Worm (Caenorhabditis elegans) whole organism, L4 larva: ENCODE data around the gene Y48A5A.1.
A peak's percentile ranks its signal among the peaks of the same experiment; 100 is the strongest.

Source experiments
- F37D6.2 ChIP-seq: sonication (generic microtip); optimal IDR thresholded peaks from 2 replicates; lab custom pipeline; 2016; ENCODE audit warnings: mild to moderate bottlenecking, missing genetic modification characterization, missing compliant biosample characterization
- T20F7.1 ChIP-seq: fragments of 200-800 bp; sonication (Bioruptor generic); optimal IDR thresholded peaks from 2 replicates; lab custom pipeline; 2018; ENCODE audit warnings: mild to moderate bottlenecking, missing genetic modification characterization, missing compliant biosample characterization
- Y48G9A.11 ChIP-seq: fragments of 200-800 bp; sonication (Bioruptor generic); IDR thresholded peaks from 2 replicates; pipeline ENCODE4 v1.3.6; 2022; ENCODE audit warnings: missing genetic modification reagents, missing genetic modification characterization, missing compliant biosample characterization
- Y5F2A.4 ChIP-seq: fragments of 200-800 bp; sonication (Bioruptor generic); optimal IDR thresholded peaks from 2 replicates; lab custom pipeline; 2018; ENCODE audit warnings: mild to moderate bottlenecking, missing genetic modification characterization, missing compliant biosample characterization
- aha-1 ChIP-seq: fragments of 150-350 bp; peaks from one replicate; lab custom pipeline; 2014; ENCODE audit warnings: missing biosample characterization, missing genetic modification characterization
- ama-1 ChIP-seq: fragments of 150-350 bp; optimal IDR thresholded peaks from 2 replicates; lab custom pipeline; 2014; ENCODE audit warnings: inconsistent platforms, mixed read lengths
- arid-1 ChIP-seq: fragments of 200-800 bp; sonication (Bioruptor generic); conservative IDR thresholded peaks from 2 replicates; pipeline ENCODE4 v1.3.6; 2022; ENCODE audit warnings: missing genetic modification reagents, missing genetic modification characterization, missing compliant biosample characterization
- ceh-28 ChIP-seq: fragments of 150-350 bp; optimal IDR thresholded peaks from 2 replicates; lab custom pipeline; 2014; ENCODE audit warnings: missing biosample characterization, missing genetic modification reagents, missing genetic modification characterization
- ceh-82 ChIP-seq: sonication (generic microtip); optimal IDR thresholded peaks from 2 replicates; lab custom pipeline; 2017; ENCODE audit warnings: missing biosample characterization, missing genetic modification characterization
- daf-16 ChIP-seq, 3 experiments: sonication (generic microtip); optimal IDR thresholded peaks; 2 replicates each; lab custom pipeline; 2016 to 2017; ENCODE audit warnings: missing genetic modification characterization in 3 of 3, missing genetic modification reagents in 3 of 3, mild to moderate bottlenecking in 2 of 3, missing compliant biosample characterization in 2 of 3, missing biosample characterization in 1 of 3, moderate library complexity in 1 of 3
- dpl-1 ChIP-seq: fragments of 150-350 bp; optimal IDR thresholded peaks from 2 replicates; lab custom pipeline; 2014; ENCODE audit warnings: missing biosample characterization, missing genetic modification reagents, missing genetic modification characterization
- duxl-1 ChIP-seq: sonication (generic microtip); optimal IDR thresholded peaks from 2 replicates; lab custom pipeline; 2016; ENCODE audit warnings: mild to moderate bottlenecking, missing genetic modification characterization, moderate library complexity, missing compliant biosample characterization; ENCODE audit not compliant: poor library complexity
- dve-1 ChIP-seq: sonication (generic microtip); optimal IDR thresholded peaks from 2 replicates; lab custom pipeline; 2017; ENCODE audit warnings: antibody characterized with exemption, mild to moderate bottlenecking, missing genetic modification characterization, missing compliant biosample characterization; ENCODE audit not compliant: insufficient read depth
- fkh-10 ChIP-seq: fragments of 150-350 bp; optimal IDR thresholded peaks from 2 replicates; lab custom pipeline; 2014; ENCODE audit warnings: missing biosample characterization, missing genetic modification reagents, missing genetic modification characterization
- lim-7 ChIP-seq: fragments of 200-800 bp; sonication (Bioruptor generic); IDR thresholded peaks from 2 replicates; pipeline ENCODE4 v1.3.6; 2022; ENCODE audit warnings: missing genetic modification characterization, missing compliant biosample characterization
- lin-13 ChIP-seq: fragments of 150-350 bp; optimal IDR thresholded peaks from 2 replicates; lab custom pipeline; 2014; ENCODE audit warnings: missing biosample characterization, missing genetic modification reagents, missing genetic modification characterization
- lin-15B ChIP-seq: fragments of 150-350 bp; sonication (generic microtip); optimal IDR thresholded peaks from 3 replicates; lab custom pipeline; 2014; ENCODE audit warnings: missing biosample characterization, missing genetic modification characterization
- lin-29 ChIP-seq: fragments of 200-800 bp; sonication (Bioruptor generic); IDR thresholded peaks from 2 replicates; pipeline ENCODE4 v1.3.6; 2022; ENCODE audit warnings: missing genetic modification reagents, missing genetic modification characterization, missing compliant biosample characterization
- lin-38 ChIP-seq: fragments of 200-800 bp; sonication (Bioruptor generic); IDR thresholded peaks from 2 replicates; pipeline ENCODE4 v1.3.6; 2022; ENCODE audit warnings: missing genetic modification reagents, missing genetic modification characterization, missing compliant biosample characterization
- lin-39 ChIP-seq: fragments of 150-350 bp; optimal IDR thresholded peaks from 2 replicates; lab custom pipeline; 2014; ENCODE audit warnings: missing biosample characterization, missing genetic modification reagents, missing genetic modification characterization
- lir-3 ChIP-seq: sonication (generic microtip); optimal IDR thresholded peaks from 2 replicates; lab custom pipeline; 2016; ENCODE audit warnings: mild to moderate bottlenecking, missing genetic modification characterization, missing compliant biosample characterization
- lsy-2 ChIP-seq, 2 experiments: fragments of 150-350 bp in 1 of 2; sonication (generic microtip) in 1 of 2; optimal IDR thresholded peaks; 2 replicates each; lab custom pipeline; 2014 to 2017; ENCODE audit warnings: missing biosample characterization in 2 of 2, missing genetic modification characterization in 2 of 2
- madf-9 ChIP-seq: fragments of 200-800 bp; sonication (Bioruptor generic); conservative IDR thresholded peaks from 2 replicates; pipeline ENCODE4 v1.3.6; 2022; ENCODE audit warnings: missing genetic modification reagents, missing genetic modification characterization, missing compliant biosample characterization
- mep-1 ChIP-seq: fragments of 150-350 bp; sonication (generic microtip); optimal IDR thresholded peaks from 3 replicates; lab custom pipeline; 2014; ENCODE audit warnings: missing biosample characterization, missing genetic modification characterization
- mes-2 ChIP-seq: sonication (generic microtip); optimal IDR thresholded peaks from 2 replicates; lab custom pipeline; 2016; ENCODE audit warnings: missing genotype, mild to moderate bottlenecking, missing genetic modification characterization, missing compliant biosample characterization; ENCODE audit not compliant: poor library complexity, severe bottlenecking
- mxl-2 ChIP-seq: fragments of 200-800 bp; sonication (Bioruptor generic); conservative IDR thresholded peaks from 2 replicates; pipeline ENCODE4 v1.3.6; 2022; ENCODE audit warnings: missing genetic modification reagents, missing genetic modification characterization, missing compliant biosample characterization
- mxl-3 ChIP-seq: fragments of 200-800 bp; sonication (Bioruptor generic); optimal IDR thresholded peaks from 2 replicates; lab custom pipeline; 2018; ENCODE audit warnings: mild to moderate bottlenecking, missing genetic modification characterization, missing compliant biosample characterization
- nhr-10 ChIP-seq: fragments of 150-350 bp; optimal IDR thresholded peaks from 2 replicates; lab custom pipeline; 2014; ENCODE audit warnings: missing biosample characterization, missing genetic modification characterization
- nhr-102 ChIP-seq: sonication (generic microtip); optimal IDR thresholded peaks from 2 replicates; lab custom pipeline; 2016; ENCODE audit warnings: mild to moderate bottlenecking, missing genetic modification characterization, moderate library complexity, missing compliant biosample characterization
- nhr-237 ChIP-seq: sonication (generic microtip); optimal IDR thresholded peaks from 2 replicates; lab custom pipeline; 2017; ENCODE audit warnings: missing biosample characterization, missing genetic modification characterization
- nhr-42 ChIP-seq: fragments of 200-800 bp; sonication (Bioruptor generic); IDR thresholded peaks from 2 replicates; pipeline ENCODE4 v1.3.6; 2022; ENCODE audit warnings: missing genetic modification characterization, missing compliant biosample characterization
- nhr-48 ChIP-seq: sonication (generic microtip); optimal IDR thresholded peaks from 2 replicates; lab custom pipeline; 2016; ENCODE audit warnings: mild to moderate bottlenecking, missing genetic modification characterization, missing compliant biosample characterization
- pqm-1 ChIP-seq: sonication (generic microtip); optimal IDR thresholded peaks from 2 replicates; lab custom pipeline; 2017; ENCODE audit warnings: missing biosample characterization, missing genetic modification characterization
- rbr-2 ChIP-seq: sonication (generic microtip); optimal IDR thresholded peaks from 2 replicates; lab custom pipeline; 2016; ENCODE audit warnings: missing genotype, missing genetic modification characterization, missing compliant biosample characterization
- sdz-12 ChIP-seq: fragments of 200-800 bp; sonication (Bioruptor generic); optimal IDR thresholded peaks from 2 replicates; lab custom pipeline; 2018; ENCODE audit warnings: mild to moderate bottlenecking, missing genetic modification characterization, missing compliant biosample characterization
- skn-1 ChIP-seq: fragments of 150-350 bp; optimal IDR thresholded peaks from 2 replicates; lab custom pipeline; 2014; ENCODE audit warnings: missing biosample characterization, missing genetic modification characterization
- snpc-1.2 ChIP-seq: fragments of 200-800 bp; sonication (Bioruptor generic); IDR thresholded peaks from 2 replicates; pipeline ENCODE4 v1.3.6; 2022; ENCODE audit warnings: missing genetic modification reagents, missing genetic modification characterization, missing compliant biosample characterization
- snpc-4 ChIP-seq: fragments of 150-350 bp; optimal IDR thresholded peaks from 2 replicates; lab custom pipeline; 2014; ENCODE audit warnings: missing biosample characterization, missing genetic modification characterization
- spr-1 ChIP-seq: sonication (generic microtip); optimal IDR thresholded peaks from 2 replicates; lab custom pipeline; 2016; ENCODE audit warnings: mild to moderate bottlenecking, missing genetic modification characterization, missing compliant biosample characterization
- unc-130 ChIP-seq: sonication (generic microtip); optimal IDR thresholded peaks from 2 replicates; lab custom pipeline; 2016; ENCODE audit warnings: missing genetic modification reagents, missing genetic modification characterization, missing compliant biosample characterization
- unc-62 ChIP-seq, 3 experiments: fragments of 150-350 bp in 1 of 3; sonication (generic microtip); optimal IDR thresholded peaks in 2 of 3; peaks in 1 of 3; 1 replicate in 1 of 3; 2 replicates in 2 of 3; lab custom pipeline; 2014 to 2017; ENCODE audit warnings: missing biosample characterization in 3 of 3, missing genetic modification characterization in 3 of 3, missing genetic modification reagents in 3 of 3, missing genotype in 1 of 3
- zip-2 ChIP-seq: fragments of 150-350 bp; optimal IDR thresholded peaks from 2 replicates; lab custom pipeline; 2014; ENCODE audit warnings: missing biosample characterization, missing genetic modification characterization

Gene Y48A5A.1

ce11 chrIV:1953132-1953629 is 12.1 kb upstream of the Y48A5A.1 start, which contains the start of gene F52C12.2:
F52C12.2 (plus strand) TSS chrIV:1953579.
- no peak for TF ChIP-seq nhr-42
- TF ChIP-seq spr-1 (tag; lab: Kevin White, UChicago) = no peak
- TF ChIP-seq lim-7 (GFP tag; lab: Robert Waterston, UW) = no peak
- no peak for TF ChIP-seq nhr-48 (tag; lab: Kevin White, UChicago)
- no peak for TF ChIP-seq ceh-82 (tag; lab: Kevin White, UChicago)
- TF ChIP-seq unc-62 (GFP tag; optimal IDR thresholded peaks at IDR 0.05 in 1 of 2; lab: Kevin White, UChicago) = peak in 1 of 2 experiments; percentile 39
- TF ChIP-seq unc-62 (tag; optimal IDR thresholded peaks at IDR 0.05; lab: Kevin White, UChicago) = no peak
- TF ChIP-seq lin-39 (tag; lab: Kevin White, UChicago) = no peak
- TF ChIP-seq ama-1 (lab: Kevin White, UChicago) = no peak
- no peak for TF ChIP-seq nhr-10 (tag; lab: Kevin White, UChicago)
- TF ChIP-seq snpc-4 (tag; lab: Kevin White, UChicago) = no peak
- peak; percentile 22 for TF ChIP-seq dve-1 (tag; lab: Kevin White, UChicago)
- TF ChIP-seq skn-1 (tag; lab: Kevin White, UChicago) = no peak
- peak; percentile 53 for TF ChIP-seq aha-1 (tag; lab: Kevin White, UChicago)
- no peak for TF ChIP-seq F37D6.2
- peak; percentile 20 for TF ChIP-seq mep-1 (tag; lab: Kevin White, UChicago)
- TF ChIP-seq nhr-102 (tag; lab: Kevin White, UChicago) = no peak
- TF ChIP-seq daf-16 (GFP tag; optimal IDR thresholded peaks at IDR 0.05; lab: Kevin White, UChicago) = no peak
- TF ChIP-seq daf-16 (tag; optimal IDR thresholded peaks at IDR 0.05; lab: Kevin White, UChicago) = peak; percentile 27
- TF ChIP-seq mes-2 (tag; lab: Kevin White, UChicago) = peak; percentile 37
- TF ChIP-seq lir-3 = no peak
- peak; percentile 39 for TF ChIP-seq lin-38
- TF ChIP-seq dpl-1 (GFP tag; lab: Kevin White, UChicago) = peak; percentile 82
- peak; percentile 8 for TF ChIP-seq duxl-1 (tag; lab: Kevin White, UChicago)
- TF ChIP-seq lin-13 = no peak
- no peak for TF ChIP-seq sdz-12 (GFP tag; lab: Kevin White, UChicago)
- no peak for TF ChIP-seq nhr-237 (tag; lab: Kevin White, UChicago)
- peak in 1 of 2 experiments; percentile 58 for TF ChIP-seq lsy-2 (tag; optimal IDR thresholded peaks at IDR 0.05; lab: Kevin White, UChicago)
- no peak for TF ChIP-seq madf-9 (GFP tag; lab: Robert Waterston, UW)
- TF ChIP-seq mxl-3 = no peak
- no peak for TF ChIP-seq snpc-1.2 (GFP tag; lab: Robert Waterston, UW)
- TF ChIP-seq T20F7.1 = peak; percentile 100
- TF ChIP-seq lin-15B (tag; lab: Kevin White, UChicago) = no peak
- peak; percentile 82 for TF ChIP-seq Y48G9A.11 (GFP tag; lab: Robert Waterston, UW)
- TF ChIP-seq lin-29 (GFP tag; lab: Robert Waterston, UW) = no peak
- peak; percentile 38 for TF ChIP-seq rbr-2 (tag; lab: Kevin White, UChicago)
- no peak for TF ChIP-seq mxl-2 (GFP tag; lab: Robert Waterston, UW)
- TF ChIP-seq fkh-10 (GFP tag; lab: Kevin White, UChicago) = no peak
- TF ChIP-seq, all 104 proteins: peak for 13

ce11 chrIV:1956411-1956810 is 8.9 kb upstream of the Y48A5A.1 start, which contains the start of gene F52C12.6:
F52C12.6 (plus strand) TSS chrIV:1956711.
- TF ChIP-seq unc-62 (GFP tag; optimal IDR thresholded peaks at IDR 0.05 in 1 of 2; lab: Kevin White, UChicago) (peak in 1 of 2 experiments; percentile 42), unc-62 (tag; optimal IDR thresholded peaks at IDR 0.05; lab: Kevin White, UChicago) (no peak), ama-1 (lab: Kevin White, UChicago) (no peak)

- TF ChIP-seq skn-1 (tag; lab: Kevin White, UChicago) = no peak
- no peak for TF ChIP-seq arid-1 (GFP tag; lab: Robert Waterston, UW)
- TF ChIP-seq zip-2 (tag; lab: Kevin White, UChicago) = no peak
- no peak for TF ChIP-seq lin-39 (tag; lab: Kevin White, UChicago)
- no peak for TF ChIP-seq unc-130 (GFP tag; lab: Kevin White, UChicago)
- TF ChIP-seq lin-38 = no peak
- TF ChIP-seq ceh-28 = no peak
- no peak for TF ChIP-seq Y5F2A.4 (GFP tag; lab: Kevin White, UChicago)
- TF ChIP-seq aha-1 (tag; lab: Kevin White, UChicago) = no peak
- no peak for TF ChIP-seq pqm-1
Observed at ce11 chrIV:1959554-1959953, 5.7 kb upstream of the Y48A5A.1 start, which contains the start of gene tdpo-1. tdpo-1 (plus strand) TSS chrIV:1959854.
